Worm (Caenorhabditis elegans) whole organism, early embryonic: ENCODE measurements around the gene fbxl-1.

Experiments
- F13C5.2 ChIP-seq: sonication (generic microtip); optimal IDR thresholded peaks from 2 replicates; lab custom pipeline; 2017; ENCODE audit warnings: mild to moderate bottlenecking, missing genetic modification characterization, inconsistent platforms, missing compliant biosample characterization
- ama-1 ChIP-seq: fragments of 150-350 bp; optimal IDR thresholded peaks from 2 replicates; lab custom pipeline; 2014
- ceh-13 ChIP-seq: fragments of 200-800 bp; sonication (Bioruptor generic); optimal IDR thresholded peaks from 2 replicates; lab custom pipeline; 2018; ENCODE audit warnings: mild to moderate bottlenecking, missing genetic modification characterization, missing compliant biosample characterization
- ceh-36 ChIP-seq: sonication (generic microtip); optimal IDR thresholded peaks from 2 replicates; lab custom pipeline; 2016; ENCODE audit warnings: missing genetic modification characterization, inconsistent platforms, missing compliant biosample characterization
- flt-1 ChIP-seq: fragments of 200-800 bp; sonication (Bioruptor generic); IDR thresholded peaks from 2 replicates; pipeline ENCODE4 v1.3.6; 2022; ENCODE audit warnings: missing genetic modification characterization, missing compliant biosample characterization
- hmbx-1 ChIP-seq: sonication (generic microtip); optimal IDR thresholded peaks from 2 replicates; lab custom pipeline; 2016; ENCODE audit warnings: mild to moderate bottlenecking, missing genetic modification characterization, missing compliant biosample characterization
- hmg-4 ChIP-seq: fragments of 200-800 bp; sonication (Bioruptor generic); optimal IDR thresholded peaks from 2 replicates; lab custom pipeline; 2018; ENCODE audit warnings: mild to moderate bottlenecking, missing genetic modification characterization, missing compliant biosample characterization
- pes-1 ChIP-seq: fragments of 200-800 bp; sonication (Bioruptor generic); IDR thresholded peaks from 2 replicates; pipeline ENCODE4 v1.3.6; 2022; ENCODE audit warnings: missing genetic modification reagents, missing genetic modification characterization, missing compliant biosample characterization
- scrt-1 ChIP-seq: fragments of 200-800 bp; sonication (Bioruptor generic); IDR thresholded peaks from 2 replicates; pipeline ENCODE4 v1.3.6; 2022; ENCODE audit warnings: missing genetic modification characterization, missing compliant biosample characterization
- sea-1 ChIP-seq: fragments of 200-800 bp; sonication (Bioruptor generic); conservative IDR thresholded peaks from 2 replicates; pipeline ENCODE4 v1.3.6; 2022; ENCODE audit warnings: missing genetic modification characterization, missing compliant biosample characterization
- tbx-11 ChIP-seq: fragments of 200-800 bp; sonication (Bioruptor generic); IDR thresholded peaks from 2 replicates; pipeline ENCODE4 v1.3.6; 2022; ENCODE audit warnings: missing genetic modification characterization, missing compliant biosample characterization
- tbx-37 ChIP-seq: fragments of 200-800 bp; sonication (Bioruptor generic); conservative IDR thresholded peaks from 2 replicates; pipeline ENCODE4 v1.3.6; 2022; ENCODE audit warnings: missing genetic modification reagents, missing genetic modification characterization, missing compliant biosample characterization
- tra-4 ChIP-seq: sonication (generic microtip); optimal IDR thresholded peaks from 2 replicates; lab custom pipeline; 2017; ENCODE audit warnings: missing genetic modification characterization, missing compliant biosample characterization

DNA sequence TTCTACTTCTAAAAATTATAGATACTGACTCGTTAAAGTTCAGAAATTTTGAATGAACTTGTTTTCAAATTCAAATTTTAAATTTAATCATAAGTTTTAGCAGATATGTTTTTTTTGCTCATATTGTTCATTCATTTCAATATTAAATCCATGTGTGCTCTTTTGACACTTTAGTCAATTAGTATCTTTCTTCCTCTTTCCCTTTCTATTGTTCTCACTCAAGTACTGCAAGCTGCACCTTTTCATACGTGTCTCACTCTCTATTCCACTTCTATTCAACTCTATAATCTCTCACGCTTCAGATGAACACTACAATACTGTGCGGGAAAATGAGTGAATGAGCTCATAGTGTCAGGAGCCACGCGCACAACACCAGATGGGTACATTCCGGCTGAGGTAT lies 9.7 kb upstream of the fbxl-1 start, which contains the start of gene C30A5.16:
- TF ChIP-seq tra-4 (tag; lab: Kevin White, UChicago) (no peak), ama-1 (no peak), flt-1 (GFP tag; lab: Robert Waterston, UW) (no peak), F13C5.2 (no peak), ceh-36 (tag; lab: Kevin White, UChicago) (no peak), pes-1 (GFP tag; lab: Robert Waterston, UW) (no peak), hmg-4 (GFP tag; lab: Kevin White, UChicago) (no peak), tbx-37 (GFP tag; lab: Robert Waterston, UW) (no peak), tbx-11 (GFP tag; lab: Robert Waterston, UW) (no peak), sea-1 (GFP tag; lab: Robert Waterston, UW) (no peak), hmbx-1 (tag; lab: Kevin White, UChicago) (no peak), scrt-1 (GFP tag; lab: Robert Waterston, UW) (no peak), ceh-13 (GFP tag; lab: Kevin White, UChicago) (no peak)
